Worm (Caenorhabditis elegans): Measurements from ENCODE around the gene srv-30.

DNA sequence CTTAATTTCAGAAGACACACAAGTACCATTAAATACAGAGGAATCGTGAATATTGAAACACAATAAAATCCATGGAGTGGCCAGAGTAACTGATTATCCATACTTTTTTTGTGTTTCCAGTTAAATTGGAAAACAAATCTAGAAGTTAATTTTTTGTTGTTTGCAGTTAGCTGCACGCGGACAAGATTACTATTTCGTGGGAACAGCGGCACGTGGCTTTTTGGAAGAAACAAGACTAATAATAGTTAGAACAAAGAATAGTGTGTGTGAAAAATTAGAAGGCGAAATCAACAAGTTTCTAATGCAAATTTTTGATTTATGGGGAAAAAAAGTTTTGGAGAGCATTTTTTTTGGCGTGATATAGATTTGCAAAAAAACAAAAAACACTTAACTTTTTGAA, 2.7 kb downstream of the srv-30 start, which contains the start of gene srv-29:
- TF ChIP-seq flt-1 (GFP tag; IDR thresholded peaks at IDR 0.05) (no peak), ref-1 (GFP tag; conservative IDR thresholded peaks at IDR 0.05) (no peak), ztf-29 (GFP tag; IDR thresholded peaks at IDR 0.05) (no peak), T22C8.4 (GFP tag; IDR thresholded peaks at IDR 0.05) (no peak), cog-1 (tag; optimal IDR thresholded peaks at IDR 0.05) (no peak), klf-2 (GFP tag; conservative IDR thresholded peaks at IDR 0.05) (no peak)
